Fruit fly (Drosophila melanogaster) whole organism, prepupa: ENCODE data around the gene CG1774.

Source experiments
- Blimp-1 ChIP-seq: fragments of 200-800 bp; sonication (Bioruptor generic); optimal IDR thresholded peaks from 3 replicates; lab custom pipeline; 2017; ENCODE audit warnings: missing biosample characterization, missing genetic modification characterization, mild to moderate bottlenecking, moderate library complexity, missing genetic modification reagents
- CG10669 ChIP-seq: fragments of 200-800 bp; sonication (Bioruptor generic); optimal IDR thresholded peaks from 3 replicates; lab custom pipeline; 2018; ENCODE audit warnings: missing biosample characterization, mild to moderate bottlenecking, missing genetic modification characterization, moderate library complexity
- CG11294 ChIP-seq: fragments of 200-800 bp; sonication (Bioruptor generic); IDR thresholded peaks from 2 replicates; pipeline ENCODE4 v1.3.6; 2022; ENCODE audit warnings: missing biosample characterization, missing genetic modification characterization
- CG16779 ChIP-seq: fragments of 200-800 bp; sonication (Bioruptor generic); optimal IDR thresholded peaks from 3 replicates; lab custom pipeline; 2017; ENCODE audit warnings: missing biosample characterization, mild to moderate bottlenecking, missing genetic modification characterization
- CG31627 ChIP-seq: fragments of 200-800 bp; sonication (Bioruptor generic); optimal IDR thresholded peaks from 3 replicates; lab custom pipeline; 2016; ENCODE audit warnings: missing biosample characterization, missing genetic modification characterization
- CG34406 ChIP-seq: fragments of 200-800 bp; sonication (Bioruptor generic); optimal IDR thresholded peaks from 3 replicates; lab custom pipeline; 2016; ENCODE audit warnings: missing biosample characterization, missing genetic modification characterization
- CG6163 ChIP-seq: fragments of 200-800 bp; sonication (Bioruptor generic); IDR thresholded peaks from 3 replicates; pipeline ENCODE4 v1.3.6; 2022; ENCODE audit warnings: missing biosample characterization, missing genetic modification characterization
- CG6276 ChIP-seq: fragments of 200-800 bp; sonication (Bioruptor generic); optimal IDR thresholded peaks from 2 replicates; lab custom pipeline; 2017; ENCODE audit warnings: missing biosample characterization, mild to moderate bottlenecking, missing genetic modification characterization
- CG6792 ChIP-seq: fragments of 200-800 bp; sonication (Bioruptor generic); optimal IDR thresholded peaks from 3 replicates; lab custom pipeline; 2016; ENCODE audit warnings: missing biosample characterization, missing genetic modification characterization
- CG6808 ChIP-seq: fragments of 200-800 bp; sonication (Bioruptor generic); optimal IDR thresholded peaks from 3 replicates; lab custom pipeline; 2017; ENCODE audit warnings: missing biosample characterization, missing genetic modification characterization, mild to moderate bottlenecking, moderate library complexity, missing genetic modification reagents
- CG6854 ChIP-seq: fragments of 200-800 bp; sonication (Bioruptor generic); optimal IDR thresholded peaks from 2 replicates; lab custom pipeline; 2017; ENCODE audit warnings: missing biosample characterization, mild to moderate bottlenecking, missing genetic modification characterization
- CG7368 ChIP-seq: fragments of 200-800 bp; sonication (Bioruptor generic); optimal IDR thresholded peaks from 3 replicates; lab custom pipeline; 2016; ENCODE audit warnings: missing biosample characterization, missing genetic modification characterization
- CG8319 ChIP-seq: fragments of 200-800 bp; sonication (Bioruptor generic); optimal IDR thresholded peaks from 3 replicates; lab custom pipeline; 2016; ENCODE audit warnings: missing biosample characterization, missing genetic modification characterization
- Ets21C ChIP-seq: fragments of 200-800 bp; sonication (Bioruptor generic); optimal IDR thresholded peaks from 3 replicates; lab custom pipeline; 2016; ENCODE audit warnings: missing biosample characterization, missing genetic modification characterization
- Gug ChIP-seq: fragments of 200-800 bp; sonication (Bioruptor generic); IDR thresholded peaks from 2 replicates; pipeline ENCODE4 v1.3.6; 2022; ENCODE audit warnings: missing biosample characterization, missing genetic modification characterization
- Hr4 ChIP-seq: fragments of 200-800 bp; sonication (Bioruptor generic); optimal IDR thresholded peaks from 3 replicates; lab custom pipeline; 2016; ENCODE audit warnings: missing biosample characterization, missing genetic modification characterization
- Met ChIP-seq: fragments of 200-800 bp; sonication (Bioruptor generic); optimal IDR thresholded peaks from 3 replicates; lab custom pipeline; 2016; ENCODE audit warnings: missing biosample characterization, missing genetic modification characterization
- OdsH ChIP-seq: fragments of 200-800 bp; sonication (Bioruptor generic); optimal IDR thresholded peaks from 3 replicates; lab custom pipeline; 2016; ENCODE audit warnings: missing biosample characterization, missing genetic modification characterization
- Sox15 ChIP-seq: fragments of 200-800 bp; sonication (Bioruptor generic); optimal IDR thresholded peaks from 3 replicates; lab custom pipeline; 2016; ENCODE audit warnings: missing biosample characterization, missing genetic modification characterization
- achi ChIP-seq: fragments of 200-800 bp; sonication (Bioruptor generic); optimal IDR thresholded peaks from 3 replicates; lab custom pipeline; 2016; ENCODE audit warnings: missing biosample characterization, missing genetic modification characterization
- acj6 ChIP-seq: fragments of 200-800 bp; sonication (Bioruptor generic); optimal IDR thresholded peaks from 3 replicates; lab custom pipeline; 2016; ENCODE audit warnings: missing biosample characterization, missing genetic modification characterization
- cyc ChIP-seq: fragments of 200-800 bp; sonication (Bioruptor generic); optimal IDR thresholded peaks from 3 replicates; lab custom pipeline; 2016; ENCODE audit warnings: missing biosample characterization, missing genetic modification characterization
- dac ChIP-seq: fragments of 200-800 bp; sonication (Bioruptor generic); optimal IDR thresholded peaks from 2 replicates; lab custom pipeline; 2017; ENCODE audit warnings: missing biosample characterization, mild to moderate bottlenecking, missing genetic modification characterization
- esn ChIP-seq: fragments of 200-800 bp; sonication (Bioruptor generic); optimal IDR thresholded peaks from 2 replicates; lab custom pipeline; 2016; ENCODE audit warnings: missing biosample characterization, mild to moderate bottlenecking, missing genetic modification characterization, moderate library complexity
- fd59A ChIP-seq: fragments of 200-800 bp; sonication (Bioruptor generic); optimal IDR thresholded peaks from 2 replicates; lab custom pipeline; 2017; ENCODE audit warnings: missing biosample characterization, mild to moderate bottlenecking, missing genetic modification characterization, missing genetic modification reagents
- fkh ChIP-seq: fragments of 200-800 bp; sonication (Bioruptor generic); optimal IDR thresholded peaks from 3 replicates; lab custom pipeline; 2017; ENCODE audit warnings: missing biosample characterization, mild to moderate bottlenecking, missing genetic modification characterization, moderate library complexity
- salr ChIP-seq, 2 experiments: fragments of 200-800 bp; sonication (Bioruptor generic); optimal IDR thresholded peaks; 3 replicates each; lab custom pipeline; 2016 to 2018; ENCODE audit warnings: missing biosample characterization in 2 of 2, missing genetic modification characterization in 2 of 2, mild to moderate bottlenecking in 1 of 2
- spab ChIP-seq: fragments of 200-800 bp; sonication (Bioruptor generic); optimal IDR thresholded peaks from 2 replicates; lab custom pipeline; 2017; ENCODE audit warnings: missing biosample characterization, mild to moderate bottlenecking, missing genetic modification characterization, missing genetic modification reagents
- ss ChIP-seq, 2 experiments: fragments of 200-800 bp; sonication (Bioruptor generic); optimal IDR thresholded peaks; 2 replicates in 1 of 2; 3 replicates in 1 of 2; lab custom pipeline; 2017 to 2018; ENCODE audit warnings: mild to moderate bottlenecking in 2 of 2, missing biosample characterization in 2 of 2, missing genetic modification characterization in 2 of 2, moderate library complexity in 1 of 2
- svp ChIP-seq: fragments of 200-800 bp; sonication (Bioruptor generic); peaks from one replicate; lab custom pipeline; 2016; ENCODE audit warnings: missing biosample characterization, missing genetic modification characterization
- topi ChIP-seq: fragments of 200-800 bp; sonication (Bioruptor generic); optimal IDR thresholded peaks from 3 replicates; lab custom pipeline; 2016; ENCODE audit warnings: missing biosample characterization, missing genetic modification characterization
- vri ChIP-seq: fragments of 200-800 bp; sonication (Bioruptor generic); optimal IDR thresholded peaks from 3 replicates; lab custom pipeline; 2016; ENCODE audit warnings: missing biosample characterization, mild to moderate bottlenecking, missing genetic modification characterization

Gene CG1774

DNA sequence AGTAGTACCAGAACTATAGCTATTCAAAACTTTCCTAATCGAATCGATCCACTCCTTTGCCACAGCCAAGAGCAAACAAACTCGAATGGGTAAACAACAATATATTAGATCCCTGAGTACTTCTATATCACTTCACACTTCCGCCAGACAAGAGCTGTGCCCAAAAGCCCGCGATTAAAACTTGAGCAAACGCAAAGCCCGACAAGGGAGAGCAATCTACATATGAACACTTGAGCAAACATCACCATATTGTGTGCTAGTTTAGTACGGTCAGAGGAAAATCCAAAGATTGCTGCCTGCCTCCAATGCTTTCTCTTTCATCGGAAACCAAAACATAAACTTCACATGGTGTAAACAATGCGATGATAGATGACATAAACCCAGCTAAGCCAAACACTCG is 11.1 kb downstream of the CG1774 start:
- TF ChIP-seq CG6808 = no peak
- TF ChIP-seq ss (GFP tag; optimal IDR thresholded peaks at IDR 0.05; lab: Kevin White, UChicago) = no peak
- TF ChIP-seq fkh (GFP tag; lab: Kevin White, UChicago) = peak; percentile 88

DNA sequence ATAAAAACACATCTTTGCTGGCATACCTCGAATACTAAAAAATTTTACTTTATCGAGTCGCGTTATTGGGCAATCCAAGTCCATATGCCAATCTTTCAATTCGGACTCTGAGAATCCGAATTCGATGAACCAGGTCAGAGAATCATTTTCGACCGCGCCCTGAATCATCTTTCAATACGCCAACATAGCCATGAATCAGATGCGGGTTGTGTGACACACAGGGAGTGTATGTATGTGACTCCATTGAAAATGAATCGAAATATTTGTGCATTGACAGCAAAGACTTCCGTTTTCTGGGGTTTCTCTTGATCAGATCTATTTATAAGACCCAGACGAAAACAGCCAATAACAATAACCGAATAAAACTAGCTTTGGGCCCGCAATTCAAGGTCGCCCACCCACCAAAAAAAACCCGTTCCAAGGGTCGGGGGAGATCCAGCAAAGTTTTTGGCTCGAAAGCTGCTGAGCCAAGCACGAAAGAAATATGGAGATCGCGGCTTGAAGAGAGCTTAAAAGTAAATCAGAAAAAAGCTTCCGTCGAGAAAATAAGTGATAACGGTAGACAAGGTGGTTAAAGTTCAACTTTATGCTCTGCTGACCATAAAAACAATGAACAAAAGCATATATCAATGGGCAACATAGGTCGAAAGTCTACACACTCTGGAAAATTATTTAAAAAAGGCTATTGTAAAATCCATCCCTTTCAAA is 12.0 kb downstream of the CG1774 start:
- no peak for TF ChIP-seq CG7368 (GFP tag; lab: Kevin White, UChicago)
- TF ChIP-seq svp = peak; percentile 87
- no peak for TF ChIP-seq CG6792 (GFP tag; lab: Kevin White, UChicago)
- TF ChIP-seq spab (GFP tag; lab: Kevin White, UChicago) = no peak
- TF ChIP-seq Sox15 = no peak

DNA sequence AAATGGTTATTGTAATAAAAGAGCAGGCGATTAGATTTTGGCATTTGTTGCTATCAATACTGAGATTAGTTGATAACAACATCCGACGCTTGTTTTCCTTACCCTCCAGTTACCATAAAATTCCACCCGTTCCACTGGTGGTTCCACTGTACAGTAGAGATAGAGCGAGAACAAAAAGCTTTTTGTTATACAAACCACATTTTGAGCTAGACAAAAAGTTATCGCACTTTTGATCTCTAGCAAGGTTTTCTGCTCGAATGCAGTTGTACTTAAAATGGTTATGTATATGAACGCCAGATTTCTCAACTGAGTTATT is 12.5 kb downstream of the CG1774 start:
- TF ChIP-seq svp = peak; percentile 81
- TF ChIP-seq vri (GFP tag; lab: Kevin White, UChicago) = no peak
- TF ChIP-seq, all 60 proteins: peak for 1

DNA sequence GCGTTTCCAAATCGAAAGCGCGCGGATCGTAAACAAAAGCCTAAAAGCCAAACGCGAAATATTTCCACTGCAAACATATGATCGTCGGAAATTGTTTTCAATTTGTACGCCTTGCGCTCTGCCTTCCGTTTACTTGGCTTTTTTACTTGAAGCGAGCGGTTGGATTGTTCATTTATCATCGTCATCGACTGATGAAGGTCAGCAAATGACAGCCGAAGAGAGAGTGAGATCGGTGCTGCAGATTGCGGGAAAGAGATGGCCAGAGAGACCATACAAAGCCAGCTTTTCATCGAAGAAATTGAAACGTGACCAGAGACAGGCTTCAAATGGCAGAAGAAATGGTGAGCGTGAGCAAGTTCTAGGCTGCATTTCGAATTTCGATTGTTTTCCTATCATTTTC is 13.2 kb downstream of the CG1774 start:
- TF ChIP-seq cyc (no peak), CG16779 (no peak), fd59A (GFP tag; lab: Kevin White, UChicago) (no peak), Hr4 (GFP tag; lab: Kevin White, UChicago) (no peak), CG6276 (GFP tag; lab: Kevin White, UChicago) (no peak), CG6808 (no peak), svp (peak; percentile 83), acj6 (GFP tag; lab: Kevin White, UChicago) (no peak), Blimp-1 (GFP tag; lab: Kevin White, UChicago) (peak; percentile 18), CG6854 (no peak)
- TF ChIP-seq, all 60 proteins: peak for 2

DNA sequence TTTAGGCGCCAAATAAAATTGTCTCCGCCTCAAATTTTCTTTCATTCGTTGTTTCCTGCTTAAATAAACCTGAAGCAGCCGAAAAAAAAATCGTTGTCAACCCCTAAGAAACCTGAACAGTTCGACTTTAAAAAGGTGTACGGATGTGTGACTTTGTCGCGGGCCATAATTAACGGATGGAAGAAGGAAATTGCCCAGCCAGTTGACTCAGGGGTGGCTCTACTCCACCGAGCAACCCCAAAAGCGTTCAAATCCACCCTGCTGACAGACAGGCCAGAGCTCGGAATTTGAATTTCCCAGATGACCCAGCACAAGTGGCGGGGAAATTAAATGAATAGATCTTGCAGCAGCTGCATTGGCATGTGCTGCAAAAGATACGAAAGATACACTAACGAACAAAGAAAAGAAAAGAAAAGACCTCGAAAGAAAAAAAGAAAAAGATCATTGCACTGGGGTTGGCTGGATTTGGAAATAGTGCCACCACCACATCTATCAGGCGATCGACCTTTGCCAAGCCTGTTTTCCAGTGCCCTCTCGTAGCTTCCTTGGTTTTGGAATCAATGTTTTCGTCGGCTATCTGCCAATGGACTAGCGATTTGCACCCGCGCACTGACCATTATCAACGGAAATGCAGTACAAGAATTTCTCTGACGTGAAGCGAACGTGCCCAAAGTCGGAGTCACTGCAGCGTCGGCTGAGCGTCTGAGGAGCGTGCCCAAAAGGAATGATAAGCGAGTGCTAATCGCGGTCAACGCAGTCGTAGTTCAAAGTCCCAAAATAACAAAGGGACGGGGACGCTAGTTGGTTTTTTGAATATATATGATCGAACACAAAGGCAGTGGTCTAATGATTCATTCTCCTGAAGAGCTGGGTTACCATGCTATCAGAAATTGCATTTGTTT is 13.9 kb downstream of the CG1774 start:
- TF ChIP-seq fkh (GFP tag; lab: Kevin White, UChicago) = no peak
- no peak for TF ChIP-seq ss (GFP tag; optimal IDR thresholded peaks at IDR 0.05; lab: Kevin White, UChicago)
- TF ChIP-seq svp = peak; percentile 57
- TF ChIP-seq, all 60 proteins: peak for 1

DNA sequence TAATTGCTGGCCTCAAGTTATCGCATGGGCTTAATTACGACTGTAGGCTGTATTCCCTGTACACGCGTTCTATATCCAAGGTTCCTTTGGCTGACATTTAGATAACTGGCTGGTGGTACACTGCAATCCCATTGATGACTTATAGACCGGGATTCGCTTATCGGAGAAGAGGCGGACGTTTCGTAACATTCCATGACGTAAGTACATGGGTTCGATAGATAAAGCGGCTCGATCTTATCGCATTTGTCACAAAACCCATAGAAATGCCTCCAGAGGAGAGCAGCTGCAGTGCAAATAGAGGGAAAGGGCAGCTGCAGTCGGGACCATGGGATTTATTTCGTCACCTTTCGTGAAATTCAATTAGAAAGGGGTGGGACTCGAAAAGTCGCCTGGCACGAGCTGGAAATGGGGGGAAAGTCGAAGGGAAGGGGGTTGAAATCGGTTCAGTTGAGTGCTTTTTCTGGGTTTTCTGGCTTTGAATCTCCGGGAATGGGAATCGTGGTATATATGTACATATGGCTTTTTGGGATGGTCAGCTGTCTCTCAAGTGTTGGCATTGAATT is 14.8 kb downstream of the CG1774 start:
- peak; percentile 62 for TF ChIP-seq svp
- no peak for TF ChIP-seq CG10669
- TF ChIP-seq esn (GFP tag; lab: Kevin White, UChicago) = no peak
- TF ChIP-seq CG31627 (GFP tag; lab: Kevin White, UChicago) = no peak
- TF ChIP-seq CG6163 (GFP tag; lab: Robert Waterston, UW) = no peak
- peak; percentile 87 for TF ChIP-seq vri (GFP tag; lab: Kevin White, UChicago)
- TF ChIP-seq CG34406 (GFP tag; lab: Kevin White, UChicago) = no peak
- TF ChIP-seq Met (GFP tag; lab: Kevin White, UChicago) = no peak
- no peak for TF ChIP-seq achi
- no peak for TF ChIP-seq Blimp-1 (GFP tag; lab: Kevin White, UChicago)

DNA sequence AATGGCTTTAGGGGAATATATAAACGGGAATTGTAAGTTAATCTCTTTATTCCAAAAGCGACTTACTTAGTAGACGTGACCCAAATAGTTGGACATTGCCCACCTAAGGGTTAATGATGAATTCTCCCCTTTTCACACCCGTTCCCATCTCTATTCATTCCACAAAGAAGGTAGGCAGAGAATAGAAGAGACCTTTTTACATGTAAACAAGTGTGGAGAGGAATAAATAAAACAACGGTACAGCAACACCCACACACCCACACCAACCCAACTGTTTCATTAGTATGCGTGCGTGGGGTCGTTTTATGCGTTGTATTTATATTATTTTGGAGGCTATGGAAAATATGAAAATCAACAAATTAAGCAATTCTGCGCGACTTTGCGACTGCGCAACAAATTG is 15.4 kb downstream of the CG1774 start:
- TF ChIP-seq CG11294 (GFP tag; lab: Robert Waterston, UW) (no peak), topi (no peak), OdsH (GFP tag; lab: Kevin White, UChicago) (no peak), CG6854 (no peak), Ets21C (no peak), salr (GFP tag; optimal IDR thresholded peaks at IDR 0.05; lab: Kevin White, UChicago) (no peak), fkh (GFP tag; lab: Kevin White, UChicago) (peak; percentile 57), CG8319 (GFP tag; lab: Kevin White, UChicago) (no peak), Gug (GFP tag; lab: Robert Waterston, UW) (no peak), Met (GFP tag; lab: Kevin White, UChicago) (no peak), svp (peak; percentile 57), fd59A (GFP tag; lab: Kevin White, UChicago) (no peak), dac (GFP tag; lab: Kevin White, UChicago) (no peak)
